Fruit fly (Drosophila melanogaster): Measurements from ENCODE around the gene DopEcR.
A peak's percentile ranks its signal among the peaks of the same experiment; 100 is the strongest.

Gene DopEcR

DNA sequence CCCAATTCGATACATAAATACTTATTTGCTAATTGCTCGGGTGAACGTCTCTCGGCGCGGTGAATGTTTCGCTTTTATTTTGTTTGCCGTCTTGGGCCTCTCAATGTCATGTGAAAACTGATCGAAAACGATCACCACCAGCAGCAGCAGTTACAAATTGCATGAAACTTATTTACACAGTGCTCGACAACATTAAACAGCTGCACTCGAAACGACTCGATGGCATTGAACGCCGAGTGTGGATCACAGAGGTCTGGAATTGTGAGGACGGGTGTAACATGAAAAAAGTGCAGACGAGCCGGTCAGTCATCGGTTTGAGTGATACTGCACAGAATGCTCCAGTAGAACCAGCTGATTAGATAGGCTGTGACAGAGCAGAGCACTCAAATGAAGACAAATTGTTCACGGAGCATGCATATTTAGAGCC, 22.5 kb downstream of the DopEcR start:
- TF ChIP-seq noc (tag; optimal IDR thresholded peaks at IDR 0.05), result no peak

DNA sequence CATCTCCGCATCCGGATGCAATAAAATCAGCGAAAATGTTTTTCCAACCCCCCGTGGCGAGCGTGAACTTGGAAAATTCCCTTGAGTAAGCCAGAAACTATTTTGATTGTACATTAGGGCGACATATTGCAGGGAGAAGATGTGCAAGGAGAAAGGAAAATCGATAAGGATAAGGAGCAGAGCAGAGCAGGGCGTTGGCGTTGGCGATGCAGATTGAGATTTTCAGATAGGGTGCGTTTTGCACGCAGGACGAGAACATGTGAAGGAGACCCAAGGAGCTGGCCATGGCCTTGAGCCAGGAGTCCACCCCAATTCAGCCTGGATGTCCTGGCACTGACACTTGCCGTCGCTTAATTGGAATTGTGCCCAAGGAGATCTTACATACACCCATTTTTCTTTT, 23.2 kb downstream of the DopEcR start:
- no peak for TF ChIP-seq noc (tag; optimal IDR thresholded peaks at IDR 0.05)

DNA sequence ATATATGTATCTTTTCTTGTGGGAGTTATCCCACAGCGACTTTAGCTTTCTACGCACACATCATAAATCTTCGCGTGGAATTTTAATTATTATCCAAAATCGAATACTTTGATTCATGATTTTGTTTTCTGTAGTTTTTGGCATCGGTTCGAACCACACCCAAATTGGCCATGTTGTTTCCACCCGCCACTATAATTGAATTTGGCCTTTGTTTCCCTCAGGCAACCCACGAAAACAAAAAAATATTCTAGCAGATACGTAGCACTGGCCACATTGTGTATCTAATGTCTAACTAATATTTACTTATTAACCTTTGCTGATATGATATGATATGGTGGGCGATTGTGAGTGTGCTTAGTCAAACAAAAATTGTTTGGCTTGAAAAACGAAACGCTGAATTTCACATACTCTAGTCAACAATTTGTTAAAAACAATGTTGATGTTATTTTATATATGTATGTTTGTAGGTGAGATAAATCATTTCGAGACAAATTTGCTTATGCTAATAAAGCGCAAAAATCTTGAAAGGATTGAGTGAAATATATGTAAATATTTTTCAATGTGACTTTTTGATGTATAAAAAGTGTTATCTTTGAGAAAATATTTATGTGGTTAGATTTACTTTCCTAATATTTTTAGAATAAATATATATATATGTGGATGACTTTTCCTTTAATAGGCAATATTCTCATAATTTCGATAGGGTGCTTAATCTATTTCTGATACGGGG, 25.1 kb downstream of the DopEcR start:
- TF ChIP-seq noc (tag; optimal IDR thresholded peaks at IDR 0.05), result peak; percentile 64

DNA sequence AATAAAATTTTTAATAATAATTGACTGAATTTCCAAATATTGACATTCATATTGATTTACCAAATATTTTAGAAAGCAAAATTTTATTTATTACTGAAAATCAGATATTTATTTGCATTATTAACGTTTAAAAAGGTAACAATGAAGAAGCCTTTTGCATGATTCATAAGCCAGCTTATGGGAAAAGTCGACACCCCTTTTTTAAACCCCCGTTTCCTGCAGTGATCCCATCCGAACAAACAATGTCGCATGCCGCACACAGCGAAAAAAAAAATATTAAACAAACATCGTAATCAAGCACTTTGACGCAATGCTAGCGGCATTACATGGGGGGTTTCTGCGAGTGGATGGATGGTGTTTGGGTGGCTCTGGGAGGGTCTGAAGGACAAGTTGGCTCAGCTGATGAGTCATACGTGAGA, 26.5 kb downstream of the DopEcR start:
- TF ChIP-seq noc (tag; optimal IDR thresholded peaks at IDR 0.05), result no peak

DNA sequence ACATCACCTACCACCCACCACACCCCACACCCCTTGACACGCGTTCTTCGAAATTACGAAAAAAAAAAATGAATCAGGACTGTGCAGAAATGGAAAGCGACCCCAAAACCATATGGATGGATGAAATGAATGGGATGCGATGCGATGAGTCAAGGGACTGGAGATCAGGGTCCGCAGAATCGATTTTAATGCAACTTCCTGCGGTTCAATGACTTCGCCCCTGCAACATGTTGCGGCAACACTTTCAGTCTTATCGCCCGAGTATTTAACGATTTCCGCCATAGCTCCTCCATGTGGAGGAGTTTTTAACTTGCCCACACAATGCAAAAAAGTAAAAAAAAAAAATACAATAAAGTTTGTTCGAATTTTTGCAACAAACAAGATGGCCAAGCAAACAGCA, 27.5 kb downstream of the DopEcR start:
- no peak for TF ChIP-seq noc (tag; optimal IDR thresholded peaks at IDR 0.05)

DNA sequence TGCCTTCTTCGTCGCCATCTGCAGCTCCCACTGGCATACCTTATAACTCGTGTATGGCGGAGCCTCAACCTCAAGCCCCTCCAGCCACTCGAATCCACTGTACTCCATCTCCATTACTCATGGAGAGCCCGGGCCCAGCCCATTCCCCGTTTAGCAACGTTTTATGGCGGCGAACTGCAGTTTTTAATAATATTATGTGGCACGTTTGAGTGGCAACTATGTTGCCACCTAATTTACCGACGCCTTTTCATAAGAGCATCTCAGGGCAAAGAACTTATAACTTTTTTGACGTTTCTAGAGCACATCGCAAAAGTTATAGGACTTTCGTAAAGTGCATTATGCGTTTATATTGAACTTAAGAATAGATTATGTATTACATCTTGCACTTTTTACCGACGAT, 28.2 kb downstream of the DopEcR start:
- no peak for TF ChIP-seq noc (tag; optimal IDR thresholded peaks at IDR 0.05)

DNA sequence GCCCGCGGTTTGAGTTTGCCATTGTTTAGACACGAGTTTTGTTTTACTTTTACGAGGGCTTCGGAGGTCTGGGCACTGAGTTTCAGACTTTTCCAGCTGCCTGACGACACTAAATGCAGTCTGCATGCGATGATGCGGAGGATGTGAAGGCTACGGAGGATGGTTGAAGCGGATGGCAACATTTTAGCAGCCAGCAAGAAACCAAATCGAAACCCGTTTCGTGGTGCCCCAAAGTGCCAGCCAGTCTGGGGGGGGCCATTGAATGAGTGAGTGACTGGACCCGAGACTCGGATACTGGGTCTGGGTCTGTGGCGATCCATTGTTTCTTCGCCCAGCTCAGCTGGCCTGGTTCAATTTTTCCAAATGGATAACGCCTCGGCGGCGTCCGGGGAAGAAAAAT, 30.9 kb downstream of the DopEcR start:
- no peak for TF ChIP-seq noc (tag; optimal IDR thresholded peaks at IDR 0.05)

DNA sequence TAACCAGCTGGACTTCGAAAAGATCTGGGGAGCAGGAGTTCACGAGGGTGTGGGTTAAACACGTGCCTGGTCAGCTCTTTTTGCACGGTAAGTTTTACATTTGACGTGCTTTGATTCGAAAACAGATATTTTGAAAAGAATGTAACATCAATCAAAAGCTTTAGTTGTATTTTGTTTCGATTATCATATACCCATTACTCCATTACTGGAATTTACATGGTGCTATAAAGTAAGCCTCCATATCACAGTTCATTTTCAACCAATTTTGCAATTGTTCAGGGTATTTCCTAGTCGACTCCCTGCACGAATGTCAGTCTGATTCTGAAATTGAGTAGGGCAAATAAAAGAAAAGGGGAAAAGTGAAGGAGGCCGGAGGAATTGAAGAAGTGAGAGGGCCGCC, 31.3 kb downstream of the DopEcR start:
- TF ChIP-seq noc (tag; optimal IDR thresholded peaks at IDR 0.05), result no peak

DNA sequence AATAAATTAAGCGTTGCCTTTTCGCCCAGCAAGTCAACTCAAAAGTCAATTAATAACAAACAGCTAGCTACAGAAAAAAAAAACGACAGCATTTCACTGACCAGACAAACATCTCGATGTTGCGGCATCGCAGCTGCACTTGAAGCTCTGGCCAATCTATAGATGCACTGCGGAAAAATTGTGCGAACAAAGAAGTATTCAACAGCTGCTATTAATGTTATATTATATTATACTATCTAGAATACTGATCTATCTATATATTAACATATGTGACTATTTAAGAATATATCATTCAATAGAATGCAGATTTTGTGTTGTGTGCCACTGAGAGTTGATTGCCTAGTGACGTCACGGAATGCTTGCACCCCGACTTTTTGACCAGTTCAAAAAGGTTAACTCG, 32.1 kb downstream of the DopEcR start:
- TF ChIP-seq noc (tag; optimal IDR thresholded peaks at IDR 0.05), result no peak

DNA sequence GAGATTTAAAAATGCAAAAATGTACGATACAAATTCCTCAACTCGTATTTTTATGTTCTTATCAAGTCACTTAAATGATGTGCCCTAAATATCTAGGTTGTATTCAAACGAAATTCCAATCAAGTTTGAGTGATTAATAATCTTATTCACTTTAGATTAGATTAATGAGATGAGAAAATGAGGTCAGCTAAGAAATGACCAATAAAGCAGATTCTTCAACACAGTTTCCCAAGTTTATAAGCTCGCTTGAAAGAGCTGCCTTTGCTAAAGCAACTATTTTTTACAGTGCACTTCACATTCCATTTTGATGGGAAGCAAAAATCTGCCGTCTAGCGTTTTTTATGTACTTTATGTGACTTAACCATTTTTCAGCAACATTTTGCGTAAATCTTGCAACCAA, 33.8 kb downstream of the DopEcR start:
- no peak for TF ChIP-seq noc (tag; optimal IDR thresholded peaks at IDR 0.05)

DNA sequence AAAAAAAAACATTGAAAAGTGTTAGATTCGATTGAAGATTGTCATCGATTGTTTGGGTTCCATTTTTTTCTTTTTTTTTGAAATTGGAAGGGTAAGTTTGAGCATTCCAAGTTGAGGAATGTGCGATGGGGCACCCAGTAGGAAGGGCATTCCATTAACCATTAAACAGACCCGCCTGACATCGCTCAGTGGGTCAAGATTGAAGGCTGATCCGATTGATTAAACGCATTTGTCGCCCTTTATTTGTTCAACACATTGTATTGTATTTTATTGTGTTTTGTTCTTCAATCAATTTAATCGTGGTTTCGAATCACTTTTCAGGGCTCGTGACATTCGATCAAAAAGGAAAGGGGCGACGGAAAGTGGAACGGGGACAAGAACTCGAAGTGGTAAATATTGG, 39.1 kb downstream of the DopEcR start:
- TF ChIP-seq noc (tag; optimal IDR thresholded peaks at IDR 0.05), result no peak

DNA sequence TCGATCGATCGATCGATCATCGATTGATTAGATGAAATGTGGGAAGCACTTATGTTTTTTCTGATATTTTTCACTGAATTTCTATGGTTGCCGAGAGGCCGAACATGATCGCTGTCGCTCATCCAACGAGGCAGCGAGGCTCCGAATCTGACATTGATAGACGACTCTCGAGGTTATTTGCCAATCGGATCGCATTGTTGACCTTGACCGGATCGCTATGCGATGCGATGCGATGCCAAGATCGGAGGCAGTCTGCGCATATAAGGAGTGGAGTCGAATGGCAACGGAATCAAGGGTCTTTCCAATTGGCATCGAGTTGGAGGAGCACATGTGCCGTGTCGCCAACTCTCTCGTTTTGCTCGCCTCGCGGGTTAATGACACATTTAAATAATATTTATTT, 40.0 kb downstream of the DopEcR start:
- no peak for TF ChIP-seq noc (tag; optimal IDR thresholded peaks at IDR 0.05)

DNA sequence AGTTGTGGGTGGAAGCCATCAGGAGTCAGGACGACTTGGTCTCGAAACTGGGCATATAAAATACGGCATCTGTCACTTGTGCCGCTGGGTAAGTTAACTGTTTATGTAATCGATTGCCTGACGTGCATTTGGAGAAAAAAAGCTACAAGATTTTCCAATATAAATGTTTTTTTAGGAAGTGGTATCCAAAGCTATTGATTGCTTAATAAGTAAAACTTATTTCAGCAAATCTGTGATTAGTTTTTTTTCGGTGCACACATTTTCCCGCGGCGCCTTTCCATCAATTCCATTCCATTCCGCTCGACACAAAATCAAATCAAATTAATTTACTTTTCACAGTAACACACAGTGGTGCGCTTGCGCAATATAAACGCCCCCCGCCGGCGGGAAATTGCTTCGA, 40.7 kb downstream of the DopEcR start:
- no peak for TF ChIP-seq noc (tag; optimal IDR thresholded peaks at IDR 0.05)

DNA sequence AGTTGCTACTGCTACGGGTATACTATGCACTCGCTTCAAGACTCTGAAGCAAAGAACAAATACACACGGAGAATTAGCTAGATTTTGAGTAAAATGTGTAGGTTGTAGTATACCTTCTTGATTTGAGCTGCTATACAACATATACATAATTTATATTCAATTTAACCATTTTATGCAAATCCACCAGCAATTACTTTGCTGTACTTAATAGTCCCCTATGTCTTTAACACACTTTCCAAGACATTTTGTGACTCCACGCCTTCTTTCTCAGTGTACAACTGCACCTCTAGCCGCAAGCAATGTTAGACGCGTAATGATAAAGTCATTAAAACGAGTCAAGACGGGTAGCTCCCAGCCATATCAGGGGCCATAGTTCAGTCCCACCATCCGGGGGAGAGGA, 43.6 kb downstream of the DopEcR start:
- TF ChIP-seq noc (tag; optimal IDR thresholded peaks at IDR 0.05), result no peak

DNA sequence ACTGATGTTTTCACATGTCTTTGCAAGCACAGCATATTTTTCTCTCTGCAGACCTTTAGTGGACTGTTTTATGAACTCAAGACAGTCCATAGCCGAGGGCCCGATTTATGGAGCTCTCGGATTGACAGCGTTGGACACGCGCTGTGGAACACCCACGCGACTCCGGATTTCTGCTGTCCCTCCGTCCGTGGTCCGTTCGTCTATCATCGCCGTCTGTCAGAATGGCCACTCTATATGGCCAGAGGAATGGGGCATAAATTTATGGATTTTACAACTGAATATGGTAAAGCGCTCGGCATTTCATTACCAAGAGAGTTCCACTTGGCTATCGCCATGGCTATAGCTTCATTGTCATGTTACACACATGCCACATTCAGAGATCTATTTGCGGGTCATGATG, 52.1 kb downstream of the DopEcR start:
- no peak for TF ChIP-seq noc (tag; optimal IDR thresholded peaks at IDR 0.05)

DNA sequence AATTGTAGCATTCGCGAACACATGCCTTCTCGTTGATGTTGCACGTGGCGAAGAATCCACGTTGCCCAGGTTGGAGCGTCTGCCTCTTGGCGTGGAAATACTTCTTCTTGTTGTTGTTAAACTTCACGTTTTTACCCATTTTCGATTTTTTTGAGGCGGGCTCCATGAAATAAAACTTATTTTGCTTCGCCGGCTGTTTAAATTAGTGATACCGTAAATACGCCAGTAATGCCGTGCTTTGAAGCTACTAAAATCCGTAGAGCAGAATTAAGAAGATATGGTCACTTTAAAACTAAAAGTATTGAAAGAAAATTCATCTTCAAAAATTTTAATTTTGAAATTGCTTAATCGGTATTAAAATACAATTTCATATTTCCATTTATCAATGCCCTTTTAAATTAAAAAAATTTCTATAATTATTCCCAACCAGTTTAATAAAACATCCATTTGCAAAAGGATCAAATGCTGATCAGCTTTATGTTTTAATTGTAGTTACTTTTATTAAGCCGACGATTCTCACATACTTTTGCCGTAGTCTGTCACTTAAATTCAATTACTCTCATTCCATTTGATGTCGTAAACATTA, 58.1 kb downstream of the DopEcR start, which contains the start of gene CG15014:
Gene CG15014, minus strand, starts transcription at position 228 of the 586 bp plus-strand sequence.
- no peak for TF ChIP-seq noc (tag; optimal IDR thresholded peaks at IDR 0.05)

DNA sequence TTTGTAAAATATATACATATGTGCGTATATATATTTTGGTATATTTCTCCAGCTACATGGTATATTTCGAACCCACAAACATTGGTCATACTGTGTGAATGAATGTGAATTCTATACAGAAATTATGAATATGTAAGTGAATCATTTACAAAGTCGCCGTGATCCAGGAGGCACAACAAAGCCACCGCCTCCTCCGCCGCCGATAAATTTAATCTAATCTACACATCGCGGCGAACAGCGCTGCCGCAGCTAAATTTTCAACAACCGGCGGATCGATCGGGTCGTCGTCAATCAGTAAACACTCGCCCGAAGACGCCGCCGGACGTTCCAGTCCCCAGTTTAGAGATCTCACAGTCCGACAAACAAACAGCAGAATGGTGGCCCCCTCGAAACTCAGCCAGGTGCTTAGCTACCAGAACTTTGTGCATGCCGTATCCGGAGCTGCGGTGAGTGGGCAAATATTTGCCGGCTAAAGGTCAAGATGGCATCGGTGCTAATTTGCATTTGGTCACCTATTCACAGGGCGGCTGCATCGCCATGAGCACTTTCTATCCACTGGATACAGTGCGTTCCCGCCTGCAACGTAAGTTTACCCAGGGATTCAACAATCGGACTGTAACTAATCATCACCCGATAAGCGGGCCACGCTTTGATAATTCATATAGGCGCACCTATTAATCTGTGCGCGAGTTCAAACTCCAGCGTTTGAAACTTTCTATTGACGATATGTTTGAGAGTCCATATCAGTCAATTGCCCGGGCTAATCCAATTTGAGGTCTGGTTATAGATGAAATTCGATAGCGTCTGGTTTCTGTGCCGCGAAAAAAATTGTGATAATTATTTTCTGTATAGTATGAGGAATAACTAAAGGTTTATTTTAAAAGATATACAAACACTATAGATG, 61.3 kb downstream of the DopEcR start, which contains the start of gene PMP34:
Gene PMP34, plus strand, starts transcription at position 79 of the 904 bp plus-strand sequence.
- no peak for TF ChIP-seq noc (tag; optimal IDR thresholded peaks at IDR 0.05)

Data from whole organism, larva.